Fruit fly (Drosophila melanogaster): Measurements from ENCODE around the gene dsh.

The dsh gene

DNA sequence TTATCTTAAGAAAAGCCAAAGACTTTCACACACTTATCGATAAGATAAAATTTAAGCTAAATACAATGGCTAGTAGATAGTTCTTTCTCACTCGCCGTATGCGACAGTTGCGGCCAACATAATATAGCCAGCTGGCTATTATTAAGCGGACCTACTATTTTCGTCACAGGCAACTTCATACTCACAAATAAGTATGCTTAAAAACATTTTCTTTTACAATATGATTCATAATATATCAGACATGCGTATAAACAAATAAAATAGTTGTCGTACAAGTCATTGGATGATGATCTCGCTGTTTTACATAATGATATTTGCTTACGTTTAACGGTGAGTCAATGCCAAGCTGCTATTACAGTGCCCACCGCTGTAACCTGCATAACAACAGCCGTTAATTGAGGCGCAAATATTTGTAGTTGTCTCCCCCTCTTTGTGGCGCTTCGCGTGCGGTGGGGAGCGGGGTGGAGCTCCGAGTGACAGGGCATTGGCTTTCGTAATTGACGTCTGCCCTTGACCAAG is 29.4 kb upstream of the dsh start (continued):
- TF ChIP-seq dan (GFP tag; IDR thresholded peaks at IDR 0.05) = no peak
- peak; percentile 23 to 64 for TF ChIP-seq chif (GFP tag; optimal IDR thresholded peaks at IDR 0.05)
- TF ChIP-seq run (tag; optimal IDR thresholded peaks at IDR 0.05) = peak; percentile 47
- peak; percentile 35 for TF ChIP-seq Hr3 (GFP tag; optimal IDR thresholded peaks at IDR 0.05)
- TF ChIP-seq sim (GFP tag; IDR thresholded peaks at IDR 0.05) = no peak
- peak; percentile 61 for TF ChIP-seq Sox102F (GFP tag; optimal IDR thresholded peaks at IDR 0.05)
- peak; percentile 53 for TF ChIP-seq wek (GFP tag; optimal IDR thresholded peaks at IDR 0.05)
- TF ChIP-seq CG8765 (GFP tag; IDR thresholded peaks at IDR 0.05) = no peak
- TF ChIP-seq Hey (tag; optimal IDR thresholded peaks at IDR 0.05) = no peak
- no peak for TF ChIP-seq Deaf1 (tag; optimal IDR thresholded peaks at IDR 0.05)
- peak; percentile 57; the same call in 1 of the 2 replicates for TF ChIP-seq chm (GFP tag; IDR thresholded peaks at IDR 0.05)
- TF ChIP-seq Chrac-16 (GFP tag; optimal IDR thresholded peaks at IDR 0.05) = peak; percentile 43
- TF ChIP-seq jumu (GFP tag; optimal IDR thresholded peaks at IDR 0.05) = peak; percentile 55
- no peak for TF ChIP-seq CG4730 (GFP tag; IDR thresholded peaks at IDR 0.05)
- peak; percentile 13 to 80 for TF ChIP-seq Hr51 (GFP tag; optimal IDR thresholded peaks at IDR 0.05)
- TF ChIP-seq Lim3 (GFP tag; IDR thresholded peaks at IDR 0.05) = no peak
- TF ChIP-seq Hand (GFP tag; optimal IDR thresholded peaks at IDR 0.05) = peak; percentile 35
- TF ChIP-seq GATAe (GFP tag; conservative IDR thresholded peaks at IDR 0.05) = no peak
- TF ChIP-seq Hsf (GFP tag; optimal IDR thresholded peaks at IDR 0.05) = peak; percentile 63
- peak; percentile 71 for TF ChIP-seq Asciz (GFP tag; optimal IDR thresholded peaks at IDR 0.05)
- TF ChIP-seq sd (tag; optimal IDR thresholded peaks at IDR 0.05) = peak; percentile 79
- TF ChIP-seq CrebB (tag; optimal IDR thresholded peaks at IDR 0.05) = peak; percentile 65
- TF ChIP-seq CG4404 (GFP tag; IDR thresholded peaks at IDR 0.05) = no peak
- peak; percentile 3 for TF ChIP-seq CG4617 (GFP tag; optimal IDR thresholded peaks at IDR 0.05; ENCODE audit: borderline replicate concordance)
- TF ChIP-seq CG12155 (GFP tag; optimal IDR thresholded peaks at IDR 0.05) = peak; percentile 66
- peak; percentile 32; the same call in 1 of the 4 replicates for TF ChIP-seq Gug (GFP tag; IDR thresholded peaks at IDR 0.05)
- peak; percentile 33; the same call in 1 of the 2 replicates for TF ChIP-seq rib (GFP tag; IDR thresholded peaks at IDR 0.05)
- TF ChIP-seq lbe (GFP tag; optimal IDR thresholded peaks at IDR 0.05) = peak; percentile 19
- no peak for TF ChIP-seq gfzf (GFP tag; optimal IDR thresholded peaks at IDR 0.05)
- TF ChIP-seq CG15514 (GFP tag; optimal IDR thresholded peaks at IDR 0.05) = peak; percentile 66
- peak; percentile 65 for TF ChIP-seq jing (GFP tag; optimal IDR thresholded peaks at IDR 0.05)
- TF ChIP-seq hth (optimal IDR thresholded peaks at IDR 0.05) = no peak
- TF ChIP-seq onecut (GFP tag; IDR thresholded peaks at IDR 0.05) = peak; percentile 41; the same call in 1 of the 2 replicates
- 0 out of 2 replicates have a peak, but pooled peaks have one; percentile 37 for TF ChIP-seq danr (GFP tag; IDR thresholded peaks at IDR 0.05)
- peak; percentile 38 for TF ChIP-seq CG17186 (GFP tag; optimal IDR thresholded peaks at IDR 0.05)
- TF ChIP-seq CG2199 (GFP tag; IDR thresholded peaks at IDR 0.05) = no peak
- TF ChIP-seq B-H1 (GFP tag; IDR thresholded peaks at IDR 0.05) = peak; percentile 35; the same call in 2 of the 3 replicates
- TF ChIP-seq CHES-1-like (GFP tag; optimal IDR thresholded peaks at IDR 0.05) = peak; percentile 24
- TF ChIP-seq CG3065 (GFP tag; optimal IDR thresholded peaks at IDR 0.05) = no peak
- TF ChIP-seq CG6254 (GFP tag; optimal IDR thresholded peaks at IDR 0.05) = peak; percentile 60
- peak; percentile 52 for TF ChIP-seq CG7786 (GFP tag; optimal IDR thresholded peaks at IDR 0.05)
- TF ChIP-seq cad (GFP tag; optimal IDR thresholded peaks at IDR 0.05) = no peak
- TF ChIP-seq CG11093 (GFP tag; IDR thresholded peaks at IDR 0.05) = 0 out of 3 replicates have a peak, but pooled peaks have one; percentile 51
- peak; percentile 13 for TF ChIP-seq twi (tag; optimal IDR thresholded peaks at IDR 0.05)
- TF ChIP-seq shn (GFP tag; optimal IDR thresholded peaks at IDR 0.05) = peak; percentile 43
- TF ChIP-seq CG30431 (GFP tag; optimal IDR thresholded peaks at IDR 0.05) = peak; percentile 27
- peak; percentile 48 for TF ChIP-seq al (GFP tag; IDR thresholded peaks at IDR 0.05)
- TF ChIP-seq Bteb2 (GFP tag; optimal IDR thresholded peaks at IDR 0.05) = peak; percentile 56
- no peak for TF ChIP-seq cg (GFP tag; optimal IDR thresholded peaks at IDR 0.05)
- TF ChIP-seq CG11398 (GFP tag; optimal IDR thresholded peaks at IDR 0.05) = peak; percentile 34
- peak; percentile 37 for TF ChIP-seq CG10274 (GFP tag; optimal IDR thresholded peaks at IDR 0.05)

All from whole organism, embryonic.